Worm (Caenorhabditis elegans) whole organism, young adult: ENCODE results near the gene hsb-1.

Experiments
- B0019.2 ChIP-seq: fragments of 200-800 bp; sonication (Bioruptor generic); conservative IDR thresholded peaks from 2 replicates; pipeline ENCODE4 v1.3.6; 2022; ENCODE audit warnings: missing genetic modification reagents, missing genetic modification characterization, missing compliant biosample characterization
- C06A6.2 ChIP-seq: fragments of 200-800 bp; sonication (Bioruptor generic); conservative IDR thresholded peaks from 2 replicates; pipeline ENCODE4 v1.3.6; 2022; ENCODE audit warnings: missing genetic modification characterization, missing compliant biosample characterization
- C17E4.6 ChIP-seq: fragments of 200-800 bp; sonication (Bioruptor generic); IDR thresholded peaks from 2 replicates; pipeline ENCODE4 v1.3.6; 2022; ENCODE audit warnings: missing genetic modification reagents, missing genetic modification characterization, missing compliant biosample characterization
- F49E8.2 ChIP-seq: sonication (generic microtip); optimal IDR thresholded peaks from 3 replicates; lab custom pipeline; 2017; ENCODE audit warnings: missing genetic modification characterization, mild to moderate bottlenecking, missing compliant biosample characterization, antibody characterized with exemption, moderate library complexity; ENCODE audit not compliant: insufficient read depth
- F52B5.7 ChIP-seq: sonication (generic microtip); optimal IDR thresholded peaks from 2 replicates; lab custom pipeline; 2016; ENCODE audit warnings: mild to moderate bottlenecking, missing genetic modification characterization, missing compliant biosample characterization
- K11D2.4 ChIP-seq: fragments of 200-800 bp; sonication (Bioruptor generic); IDR thresholded peaks from 2 replicates; pipeline ENCODE4 v1.3.6; 2022; ENCODE audit warnings: missing genetic modification reagents, missing genetic modification characterization, missing compliant biosample characterization
- K12H6.12 ChIP-seq: fragments of 200-800 bp; sonication (Bioruptor generic); optimal IDR thresholded peaks from 2 replicates; lab custom pipeline; 2018; ENCODE audit warnings: mild to moderate bottlenecking, missing genetic modification characterization, missing compliant biosample characterization
- T26A5.8 ChIP-seq: sonication (generic microtip); optimal IDR thresholded peaks from 2 replicates; lab custom pipeline; 2016; ENCODE audit warnings: missing genetic modification characterization, missing compliant biosample characterization
- Y53F4B.3 ChIP-seq: fragments of 200-800 bp; sonication (Bioruptor generic); IDR thresholded peaks from 2 replicates; pipeline ENCODE4 v1.3.6; 2022; ENCODE audit warnings: missing genetic modification reagents, missing genetic modification characterization, missing compliant biosample characterization
- Y53G8AR.9 ChIP-seq: fragments of 200-800 bp; sonication (Bioruptor generic); conservative IDR thresholded peaks from 2 replicates; pipeline ENCODE4 v1.3.6; 2022; ENCODE audit warnings: missing genetic modification reagents, missing genetic modification characterization, missing compliant biosample characterization
- Y56A3A.18 ChIP-seq: fragments of 200-800 bp; sonication (Bioruptor generic); IDR thresholded peaks from 2 replicates; pipeline ENCODE4 v1.3.6; 2022; ENCODE audit warnings: missing genetic modification reagents, missing genetic modification characterization, missing compliant biosample characterization
- ZK185.1 ChIP-seq: sonication (generic microtip); optimal IDR thresholded peaks from 2 replicates; lab custom pipeline; 2016; ENCODE audit warnings: mild to moderate bottlenecking, missing genetic modification characterization, missing compliant biosample characterization; ENCODE audit not compliant: poor library complexity, severe bottlenecking
- ama-1 ChIP-seq, 3 experiments: fragments of 150-350 bp in 1 of 3; sonication (generic microtip) in 2 of 3; optimal IDR thresholded peaks; 2 replicates each; lab custom pipeline; 2014 to 2018; ENCODE audit warnings: missing biosample characterization in 2 of 3, missing genetic modification characterization in 2 of 3, missing genetic modification reagents in 2 of 3
- atf-7 ChIP-seq: sonication (generic microtip); optimal IDR thresholded peaks from 2 replicates; lab custom pipeline; 2017; ENCODE audit warnings: mild to moderate bottlenecking, missing genetic modification characterization, missing compliant biosample characterization
- ceh-91 ChIP-seq: fragments of 200-800 bp; sonication (Bioruptor generic); IDR thresholded peaks from 2 replicates; pipeline ENCODE4 v1.3.6; 2022; ENCODE audit warnings: missing genetic modification reagents, missing genetic modification characterization, missing compliant biosample characterization
- die-1 ChIP-seq: sonication (generic microtip); optimal IDR thresholded peaks from 2 replicates; lab custom pipeline; 2016; ENCODE audit warnings: missing genotype, mild to moderate bottlenecking, missing genetic modification characterization, missing compliant biosample characterization
- dpff-1 ChIP-seq: sonication (generic microtip); optimal IDR thresholded peaks from 2 replicates; lab custom pipeline; 2017; ENCODE audit warnings: mild to moderate bottlenecking, missing genetic modification characterization, missing compliant biosample characterization
- egl-44 ChIP-seq: fragments of 200-800 bp; sonication (Bioruptor generic); IDR thresholded peaks from 2 replicates; pipeline ENCODE4 v1.3.6; 2022; ENCODE audit warnings: missing genetic modification reagents, missing genetic modification characterization, missing compliant biosample characterization
- ets-4 ChIP-seq: fragments of 200-800 bp; sonication (Bioruptor generic); optimal IDR thresholded peaks from 2 replicates; lab custom pipeline; 2018; ENCODE audit warnings: mild to moderate bottlenecking, missing genetic modification characterization, missing compliant biosample characterization
- him-1 ChIP-seq: sonication (generic microtip); optimal IDR thresholded peaks from 2 replicates; lab custom pipeline; 2016; ENCODE audit warnings: missing genotype, missing genetic modification reagents, missing genetic modification characterization, missing compliant biosample characterization
- hlh-12 ChIP-seq: sonication (generic microtip); optimal IDR thresholded peaks from 2 replicates; lab custom pipeline; 2016; ENCODE audit warnings: missing genetic modification characterization, missing compliant biosample characterization
- hsf-1 ChIP-seq: fragments of 200-800 bp; sonication (Bioruptor generic); IDR thresholded peaks from 2 replicates; pipeline ENCODE4 v1.3.6; 2022; ENCODE audit warnings: missing genetic modification reagents, missing genetic modification characterization, missing compliant biosample characterization
- let-526 ChIP-seq: fragments of 200-800 bp; sonication (Bioruptor generic); IDR thresholded peaks from 2 replicates; pipeline ENCODE4 v1.3.6; 2022; ENCODE audit warnings: missing genetic modification reagents, missing genetic modification characterization, missing compliant biosample characterization
- lin-54 ChIP-seq: fragments of 200-800 bp; sonication (Bioruptor generic); optimal IDR thresholded peaks from 2 replicates; lab custom pipeline; 2018; ENCODE audit warnings: mild to moderate bottlenecking, missing genetic modification characterization, missing compliant biosample characterization
- lir-1 ChIP-seq: fragments of 200-800 bp; sonication (Bioruptor generic); conservative IDR thresholded peaks from 2 replicates; pipeline ENCODE4 v1.3.6; 2022; ENCODE audit warnings: missing genetic modification reagents, missing genetic modification characterization, missing compliant biosample characterization
- madf-10 ChIP-seq: sonication (generic microtip); optimal IDR thresholded peaks from 2 replicates; lab custom pipeline; 2016; ENCODE audit warnings: mild to moderate bottlenecking, missing genetic modification characterization, missing compliant biosample characterization
- madf-3 ChIP-seq: fragments of 200-800 bp; sonication (Bioruptor generic); IDR thresholded peaks from 2 replicates; pipeline ENCODE4 v1.3.6; 2022; ENCODE audit warnings: missing genetic modification reagents, missing genetic modification characterization, missing compliant biosample characterization
- madf-6 ChIP-seq: fragments of 200-800 bp; sonication (Bioruptor generic); IDR thresholded peaks from 2 replicates; pipeline ENCODE4 v1.3.6; 2022; ENCODE audit warnings: missing genetic modification reagents, missing genetic modification characterization, missing compliant biosample characterization
- mcd-1 ChIP-seq: fragments of 200-800 bp; sonication (Bioruptor generic); IDR thresholded peaks from 2 replicates; pipeline ENCODE4 v1.3.6; 2022; ENCODE audit warnings: missing genetic modification reagents, missing genetic modification characterization, missing compliant biosample characterization
- mes-4 ChIP-seq: sonication (generic microtip); optimal IDR thresholded peaks from 2 replicates; lab custom pipeline; 2016; ENCODE audit warnings: missing genotype, missing genetic modification characterization, missing compliant biosample characterization
- nhr-27 ChIP-seq: fragments of 200-800 bp; sonication (Bioruptor generic); optimal IDR thresholded peaks from 2 replicates; lab custom pipeline; 2018; ENCODE audit warnings: mild to moderate bottlenecking, missing genetic modification characterization, moderate library complexity, missing compliant biosample characterization
- repo-1 ChIP-seq: sonication (generic microtip); optimal IDR thresholded peaks from 2 replicates; lab custom pipeline; 2017; ENCODE audit warnings: mild to moderate bottlenecking, missing genetic modification characterization, missing compliant biosample characterization
- rpc-1 ChIP-seq, 2 experiments: fragments of 150-350 bp in 1 of 2; sonication (generic microtip) in 1 of 2; optimal IDR thresholded peaks; 2 replicates each; lab custom pipeline; 2014 to 2018; ENCODE audit warnings: missing biosample characterization in 1 of 2, missing genetic modification characterization in 1 of 2, missing genetic modification reagents in 1 of 2, missing genotype in 1 of 2
- sea-2 ChIP-seq: fragments of 200-800 bp; sonication (Bioruptor generic); IDR thresholded peaks from 2 replicates; pipeline ENCODE4 v1.3.6; 2022; ENCODE audit warnings: missing genetic modification characterization, missing compliant biosample characterization
- snpc-3.4 ChIP-seq: sonication (generic microtip); optimal IDR thresholded peaks from 2 replicates; lab custom pipeline; 2017; ENCODE audit warnings: missing genetic modification characterization, mild to moderate bottlenecking, missing compliant biosample characterization, antibody characterized with exemption, moderate library complexity, missing genotype, missing genetic modification reagents
- somi-1 ChIP-seq: fragments of 200-800 bp; sonication (Bioruptor generic); optimal IDR thresholded peaks from 2 replicates; lab custom pipeline; 2018; ENCODE audit warnings: mild to moderate bottlenecking, missing genetic modification characterization, missing compliant biosample characterization
- ztf-28 ChIP-seq: fragments of 200-800 bp; sonication (Bioruptor generic); IDR thresholded peaks from 2 replicates; pipeline ENCODE4 v1.3.6; 2022; ENCODE audit warnings: missing genetic modification reagents, missing genetic modification characterization, missing compliant biosample characterization
- ztf-3 ChIP-seq: fragments of 200-800 bp; sonication (Bioruptor generic); optimal IDR thresholded peaks from 2 replicates; lab custom pipeline; 2018; ENCODE audit warnings: mild to moderate bottlenecking, missing genetic modification characterization, missing compliant biosample characterization

hsb-1 gene

ce11 chrIV:12570546-12570945 is 3.5 kb upstream of the hsb-1 start (continued):
- no peak for TF ChIP-seq nhr-27
- no peak for TF ChIP-seq Y53F4B.3 (GFP tag; lab: Robert Waterston, UW)
- TF ChIP-seq F52B5.7 (tag; lab: Kevin White, UChicago), result peak; percentile 38
- TF ChIP-seq let-526, result no peak
- TF ChIP-seq ZK185.1 (tag; lab: Kevin White, UChicago), result no peak
- TF ChIP-seq F49E8.2, result peak; percentile 61
- no peak for TF ChIP-seq him-1
- TF ChIP-seq rpc-1 (optimal IDR thresholded peaks at IDR 0.05; lab: Kevin White, UChicago), result no peak
- no peak for TF ChIP-seq rpc-1 (tag; optimal IDR thresholded peaks at IDR 0.05; lab: Kevin White, UChicago)
- TF ChIP-seq dpff-1, result no peak
- TF ChIP-seq Y53G8AR.9, result no peak
- no peak for TF ChIP-seq K11D2.4
- no peak for TF ChIP-seq K12H6.12 (tag; lab: Kevin White, UChicago)
- TF ChIP-seq repo-1 (tag; lab: Kevin White, UChicago), result peak; percentile 53
- peak; percentile 62 for TF ChIP-seq hsf-1 (GFP tag; lab: Robert Waterston, UW)
- no peak for TF ChIP-seq B0019.2 (GFP tag; lab: Robert Waterston, UW)
- TF ChIP-seq madf-6 (GFP tag; lab: Robert Waterston, UW), result peak; percentile 65
- no peak for TF ChIP-seq ztf-3 (GFP tag; lab: Kevin White, UChicago)
- no peak for TF ChIP-seq ceh-91 (GFP tag; lab: Robert Waterston, UW)
- 0 out of 2 replicates have a peak, but pooled peaks have one; percentile 47 for TF ChIP-seq Y56A3A.18 (GFP tag; lab: Robert Waterston, UW)
- no peak for TF ChIP-seq ama-1 (optimal IDR thresholded peaks at IDR 0.05; lab: Kevin White, UChicago)
- no peak for TF ChIP-seq ama-1 (GFP tag; optimal IDR thresholded peaks at IDR 0.05; lab: Kevin White, UChicago)
- no peak for TF ChIP-seq somi-1 (GFP tag; lab: Kevin White, UChicago)
- TF ChIP-seq atf-7 (tag; lab: Kevin White, UChicago), result peak; percentile 1
- TF ChIP-seq egl-44 (GFP tag; lab: Robert Waterston, UW), result no peak
- no peak for TF ChIP-seq snpc-3.4 (tag; lab: Kevin White, UChicago)
- TF ChIP-seq lin-54 (GFP tag; lab: Kevin White, UChicago), result peak; percentile 7
- TF ChIP-seq ets-4 (GFP tag; lab: Kevin White, UChicago), result no peak
- no peak for TF ChIP-seq die-1 (tag; lab: Kevin White, UChicago)
- TF ChIP-seq sea-2 (GFP tag; lab: Robert Waterston, UW), result no peak
- TF ChIP-seq C06A6.2 (GFP tag; lab: Robert Waterston, UW), result no peak
- peak; percentile 30 for TF ChIP-seq mes-4 (tag; lab: Kevin White, UChicago)
- peak; percentile 54; the same call in 1 of the 2 replicates for TF ChIP-seq C17E4.6 (GFP tag; lab: Robert Waterston, UW)
- TF ChIP-seq hlh-12 (tag; lab: Kevin White, UChicago), result no peak
- TF ChIP-seq lir-1 (GFP tag; lab: Robert Waterston, UW), result no peak
- no peak for TF ChIP-seq madf-3 (GFP tag; lab: Robert Waterston, UW)
- TF ChIP-seq T26A5.8 (tag; lab: Kevin White, UChicago), result peak; percentile 1
- no peak for TF ChIP-seq ztf-28 (GFP tag; lab: Robert Waterston, UW)
- TF ChIP-seq mcd-1, result no peak

DNA sequence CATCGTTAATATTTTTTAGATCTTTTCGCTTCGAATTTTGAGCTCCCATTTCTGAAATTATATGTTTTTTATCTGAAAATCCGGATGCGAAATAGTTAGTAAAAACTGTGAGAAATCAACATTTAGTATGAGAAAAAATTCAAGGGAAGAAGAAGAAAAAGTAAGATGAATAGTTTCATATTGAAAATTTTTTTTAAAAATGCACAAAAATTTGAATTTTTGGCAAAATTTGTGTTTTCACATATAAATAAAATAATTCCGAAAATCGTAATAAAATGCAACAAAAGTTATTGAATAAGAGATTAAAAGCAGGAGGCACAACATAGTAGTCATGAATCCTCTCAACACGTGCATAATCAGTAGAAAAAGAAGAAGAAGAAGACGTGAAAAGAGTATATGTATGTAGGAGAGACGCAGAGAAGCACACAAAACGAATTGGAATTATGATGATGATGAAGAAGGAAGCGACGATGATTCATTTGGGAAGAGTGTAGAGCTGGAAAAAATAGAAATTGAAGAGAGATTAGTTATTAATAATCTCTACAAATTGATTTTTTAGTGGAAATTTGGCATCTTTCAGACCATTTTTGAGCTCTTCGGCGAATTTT is 989 bp downstream of the hsb-1 start, which contains the start of gene eak-7:
Gene eak-7, minus strand, starts transcription at position 51 of the 608 bp plus-strand sequence.
- TF ChIP-seq hsf-1 (GFP tag; lab: Robert Waterston, UW) (0 out of 2 replicates have a peak, but pooled peaks have one; percentile 28), madf-10 (tag; lab: Kevin White, UChicago) (no peak)
